Fruit fly (Drosophila melanogaster) whole organism, prepupa: ENCODE results near the gene uncNacbeta.

Experiments
- Blimp-1 ChIP-seq: fragments of 200-800 bp; sonication (Bioruptor generic); optimal IDR thresholded peaks from 3 replicates; lab custom pipeline; 2017; ENCODE audit warnings: missing biosample characterization, missing genetic modification characterization, mild to moderate bottlenecking, moderate library complexity, missing genetic modification reagents
- CG34406 ChIP-seq: fragments of 200-800 bp; sonication (Bioruptor generic); optimal IDR thresholded peaks from 3 replicates; lab custom pipeline; 2016; ENCODE audit warnings: missing biosample characterization, missing genetic modification characterization
- CG4318 ChIP-seq: fragments of 200-800 bp; sonication (Bioruptor generic); optimal IDR thresholded peaks from 3 replicates; lab custom pipeline; 2017; ENCODE audit warnings: missing biosample characterization, mild to moderate bottlenecking, missing genetic modification characterization
- CG8119 ChIP-seq: fragments of 200-800 bp; sonication (Bioruptor generic); IDR thresholded peaks from 3 replicates; pipeline ENCODE4 v1.3.6; 2022; ENCODE audit warnings: missing biosample characterization, missing genetic modification characterization
- CG8319 ChIP-seq: fragments of 200-800 bp; sonication (Bioruptor generic); optimal IDR thresholded peaks from 3 replicates; lab custom pipeline; 2016; ENCODE audit warnings: missing biosample characterization, missing genetic modification characterization
- Eip78C ChIP-seq: fragments of 200-800 bp; sonication (Bioruptor generic); peaks from one replicate; lab custom pipeline; 2016; ENCODE audit warnings: missing biosample characterization, missing genetic modification characterization
- Ets96B ChIP-seq: fragments of 200-800 bp; optimal IDR thresholded peaks from 2 replicates; lab custom pipeline; 2019; ENCODE audit warnings: missing biosample characterization, mild to moderate bottlenecking, missing genetic modification characterization, moderate library complexity
- Lpt ChIP-seq: fragments of 200-800 bp; sonication (Bioruptor generic); optimal IDR thresholded peaks from 3 replicates; lab custom pipeline; 2016; ENCODE audit warnings: missing biosample characterization, missing genetic modification characterization
- OdsH ChIP-seq: fragments of 200-800 bp; sonication (Bioruptor generic); optimal IDR thresholded peaks from 3 replicates; lab custom pipeline; 2016; ENCODE audit warnings: missing biosample characterization, missing genetic modification characterization
- fd85E ChIP-seq: fragments of 200-800 bp; sonication (Bioruptor generic); optimal IDR thresholded peaks from 3 replicates; lab custom pipeline; 2016; ENCODE audit warnings: missing biosample characterization, missing genetic modification characterization
- salr ChIP-seq, 2 experiments: fragments of 200-800 bp; sonication (Bioruptor generic); optimal IDR thresholded peaks; 3 replicates each; lab custom pipeline; 2016 to 2018; ENCODE audit warnings: missing biosample characterization in 2 of 2, missing genetic modification characterization in 2 of 2, mild to moderate bottlenecking in 1 of 2
- spab ChIP-seq: fragments of 200-800 bp; sonication (Bioruptor generic); optimal IDR thresholded peaks from 2 replicates; lab custom pipeline; 2017; ENCODE audit warnings: missing biosample characterization, mild to moderate bottlenecking, missing genetic modification characterization, missing genetic modification reagents
- svp ChIP-seq: fragments of 200-800 bp; sonication (Bioruptor generic); peaks from one replicate; lab custom pipeline; 2016; ENCODE audit warnings: missing biosample characterization, missing genetic modification characterization

dm6 chr2L:518620-518913 lies 45.1 kb downstream of the uncNacbeta start:
- TF ChIP-seq salr (GFP tag; optimal IDR thresholded peaks at IDR 0.05; lab: Kevin White, UChicago) (no peak), CG8319 (GFP tag; lab: Kevin White, UChicago) (no peak), OdsH (no peak), fd85E (GFP tag; lab: Kevin White, UChicago) (no peak), CG34406 (no peak), Lpt (GFP tag; lab: Kevin White, UChicago) (no peak), Ets96B (tag; lab: Kevin White, UChicago) (no peak), svp (GFP tag; lab: Kevin White, UChicago) (peak; percentile 33), CG4318 (GFP tag; lab: Kevin White, UChicago) (no peak), CG8119 (GFP tag; lab: Robert Waterston, UW) (no peak), Blimp-1 (GFP tag; lab: Kevin White, UChicago) (no peak), Eip78C (GFP tag; lab: Kevin White, UChicago) (no peak), spab (GFP tag; lab: Kevin White, UChicago) (no peak)
